Worm (Caenorhabditis elegans) whole organism, young adult: ENCODE results near the gene F59B10.5.

Experiments
- B0019.2 ChIP-seq: fragments of 200-800 bp; sonication (Bioruptor generic); conservative IDR thresholded peaks from 2 replicates; pipeline ENCODE4 v1.3.6; 2022; ENCODE audit warnings: missing genetic modification reagents, missing genetic modification characterization, missing compliant biosample characterization
- F33H1.4 ChIP-seq: fragments of 200-800 bp; sonication (Bioruptor generic); IDR thresholded peaks from 2 replicates; pipeline ENCODE4 v1.3.6; 2022; ENCODE audit warnings: missing genetic modification reagents, missing genetic modification characterization, missing compliant biosample characterization
- F49E8.2 ChIP-seq: sonication (generic microtip); optimal IDR thresholded peaks from 3 replicates; lab custom pipeline; 2017; ENCODE audit warnings: missing genetic modification characterization, mild to moderate bottlenecking, missing compliant biosample characterization, antibody characterized with exemption, moderate library complexity; ENCODE audit not compliant: insufficient read depth
- F52B5.7 ChIP-seq: sonication (generic microtip); optimal IDR thresholded peaks from 2 replicates; lab custom pipeline; 2016; ENCODE audit warnings: mild to moderate bottlenecking, missing genetic modification characterization, missing compliant biosample characterization
- F57C9.4 ChIP-seq: sonication (generic microtip); optimal IDR thresholded peaks from 2 replicates; lab custom pipeline; 2017; ENCODE audit warnings: mild to moderate bottlenecking, missing genetic modification characterization, missing compliant biosample characterization
- K12H6.12 ChIP-seq: fragments of 200-800 bp; sonication (Bioruptor generic); optimal IDR thresholded peaks from 2 replicates; lab custom pipeline; 2018; ENCODE audit warnings: mild to moderate bottlenecking, missing genetic modification characterization, missing compliant biosample characterization
- T07F8.4 ChIP-seq: sonication (generic microtip); optimal IDR thresholded peaks from 2 replicates; lab custom pipeline; 2016; ENCODE audit warnings: mild to moderate bottlenecking, missing genetic modification characterization, moderate library complexity, missing compliant biosample characterization
- T26A5.8 ChIP-seq: sonication (generic microtip); optimal IDR thresholded peaks from 2 replicates; lab custom pipeline; 2016; ENCODE audit warnings: missing genetic modification characterization, missing compliant biosample characterization
- Y79H2A.3 ChIP-seq: fragments of 200-800 bp; sonication (Bioruptor generic); conservative IDR thresholded peaks from 2 replicates; pipeline ENCODE4 v1.3.6; 2022; ENCODE audit warnings: missing genetic modification reagents, missing genetic modification characterization, missing compliant biosample characterization
- akir-1 ChIP-seq: fragments of 200-800 bp; sonication (Bioruptor generic); optimal IDR thresholded peaks from 2 replicates; lab custom pipeline; 2018; ENCODE audit warnings: mild to moderate bottlenecking, missing genetic modification characterization, moderate library complexity, missing compliant biosample characterization
- attf-5 ChIP-seq: fragments of 200-800 bp; sonication (Bioruptor generic); optimal IDR thresholded peaks from 2 replicates; lab custom pipeline; 2018; ENCODE audit warnings: mild to moderate bottlenecking, missing genetic modification characterization, missing compliant biosample characterization
- bed-1 ChIP-seq: fragments of 200-800 bp; sonication (Bioruptor generic); IDR thresholded peaks from 2 replicates; pipeline ENCODE4 v1.3.6; 2022; ENCODE audit warnings: missing genetic modification reagents, missing genetic modification characterization, missing compliant biosample characterization
- bed-2 ChIP-seq: fragments of 200-800 bp; sonication (Bioruptor generic); IDR thresholded peaks from 2 replicates; pipeline ENCODE4 v1.3.6; 2022; ENCODE audit warnings: missing genetic modification reagents, missing genetic modification characterization, missing compliant biosample characterization
- ceh-100 ChIP-seq: fragments of 200-800 bp; sonication (Bioruptor generic); IDR thresholded peaks from 2 replicates; pipeline ENCODE4 v1.3.6; 2022; ENCODE audit warnings: missing genetic modification reagents, missing genetic modification characterization, missing compliant biosample characterization
- ceh-27 ChIP-seq: fragments of 200-800 bp; sonication (Bioruptor generic); optimal IDR thresholded peaks from 2 replicates; lab custom pipeline; 2018; ENCODE audit warnings: mild to moderate bottlenecking, missing genetic modification characterization, moderate library complexity, missing compliant biosample characterization
- ceh-79 ChIP-seq: sonication (generic microtip); optimal IDR thresholded peaks from 2 replicates; lab custom pipeline; 2017; ENCODE audit warnings: mild to moderate bottlenecking, missing genetic modification characterization, missing compliant biosample characterization
- ceh-91 ChIP-seq: fragments of 200-800 bp; sonication (Bioruptor generic); IDR thresholded peaks from 2 replicates; pipeline ENCODE4 v1.3.6; 2022; ENCODE audit warnings: missing genetic modification reagents, missing genetic modification characterization, missing compliant biosample characterization
- chd-7 ChIP-seq: sonication (generic microtip); optimal IDR thresholded peaks from 2 replicates; lab custom pipeline; 2016; ENCODE audit warnings: mild to moderate bottlenecking, missing genetic modification characterization, moderate library complexity, missing compliant biosample characterization
- die-1 ChIP-seq: sonication (generic microtip); optimal IDR thresholded peaks from 2 replicates; lab custom pipeline; 2016; ENCODE audit warnings: missing genotype, mild to moderate bottlenecking, missing genetic modification characterization, missing compliant biosample characterization
- dpl-1 ChIP-seq: fragments of 150-350 bp; optimal IDR thresholded peaks from 2 replicates; lab custom pipeline; 2014; ENCODE audit warnings: missing biosample characterization, missing genetic modification reagents, missing genetic modification characterization
- ekl-4 ChIP-seq: fragments of 200-800 bp; sonication (Bioruptor generic); IDR thresholded peaks from 2 replicates; pipeline ENCODE4 v1.3.6; 2022; ENCODE audit warnings: missing genetic modification reagents, missing genetic modification characterization, missing compliant biosample characterization
- ets-4 ChIP-seq: fragments of 200-800 bp; sonication (Bioruptor generic); optimal IDR thresholded peaks from 2 replicates; lab custom pipeline; 2018; ENCODE audit warnings: mild to moderate bottlenecking, missing genetic modification characterization, missing compliant biosample characterization
- gei-17 ChIP-seq: fragments of 200-800 bp; sonication (Bioruptor generic); optimal IDR thresholded peaks from 2 replicates; lab custom pipeline; 2018; ENCODE audit warnings: mild to moderate bottlenecking, missing genetic modification characterization, missing compliant biosample characterization
- him-1 ChIP-seq: sonication (generic microtip); optimal IDR thresholded peaks from 2 replicates; lab custom pipeline; 2016; ENCODE audit warnings: missing genotype, missing genetic modification reagents, missing genetic modification characterization, missing compliant biosample characterization
- hlh-12 ChIP-seq: sonication (generic microtip); optimal IDR thresholded peaks from 2 replicates; lab custom pipeline; 2016; ENCODE audit warnings: missing genetic modification characterization, missing compliant biosample characterization
- hmg-1.2 ChIP-seq: fragments of 200-800 bp; sonication (Bioruptor generic); IDR thresholded peaks from 2 replicates; pipeline ENCODE4 v1.3.6; 2022; ENCODE audit warnings: missing genetic modification reagents, missing genetic modification characterization, missing compliant biosample characterization
- let-607 ChIP-seq, 2 experiments: fragments of 200-800 bp in 1 of 2; sonication (Bioruptor generic) in 1 of 2; sonication (generic microtip) in 1 of 2; optimal IDR thresholded peaks; 2 replicates each; lab custom pipeline; 2016 to 2018; ENCODE audit warnings: mild to moderate bottlenecking in 2 of 2, missing compliant biosample characterization in 2 of 2, missing genetic modification characterization in 2 of 2, moderate library complexity in 2 of 2, missing genotype in 1 of 2
- lin-26 ChIP-seq: fragments of 200-800 bp; sonication (Bioruptor generic); IDR thresholded peaks from 2 replicates; pipeline ENCODE4 v1.3.6; 2022; ENCODE audit warnings: missing genetic modification reagents, missing genetic modification characterization, missing compliant biosample characterization
- lin-35 ChIP-seq, 3 experiments: fragments of 150-350 bp in 2 of 3; sonication (generic microtip) in 1 of 3; optimal IDR thresholded peaks; 2 replicates each; lab custom pipeline; 2014 to 2018; ENCODE audit warnings: missing biosample characterization in 3 of 3, missing genetic modification characterization in 3 of 3, missing genetic modification reagents in 3 of 3
- lsy-27 ChIP-seq: sonication (generic microtip); optimal IDR thresholded peaks from 2 replicates; lab custom pipeline; 2017; ENCODE audit warnings: missing genetic modification characterization, mild to moderate bottlenecking, missing compliant biosample characterization, antibody characterized with exemption, missing genotype, borderline replicate concordance; ENCODE audit not compliant: insufficient read depth
- madf-3 ChIP-seq: fragments of 200-800 bp; sonication (Bioruptor generic); IDR thresholded peaks from 2 replicates; pipeline ENCODE4 v1.3.6; 2022; ENCODE audit warnings: missing genetic modification reagents, missing genetic modification characterization, missing compliant biosample characterization
- madf-6 ChIP-seq: fragments of 200-800 bp; sonication (Bioruptor generic); IDR thresholded peaks from 2 replicates; pipeline ENCODE4 v1.3.6; 2022; ENCODE audit warnings: missing genetic modification reagents, missing genetic modification characterization, missing compliant biosample characterization
- madf-8 ChIP-seq: fragments of 200-800 bp; sonication (Bioruptor generic); conservative IDR thresholded peaks from 2 replicates; pipeline ENCODE4 v1.3.6; 2022; ENCODE audit warnings: missing genetic modification reagents, missing genetic modification characterization, missing compliant biosample characterization
- mel-28 ChIP-seq: sonication (generic microtip); optimal IDR thresholded peaks from 2 replicates; lab custom pipeline; 2016; ENCODE audit warnings: borderline replicate concordance, mild to moderate bottlenecking, missing genetic modification characterization, missing compliant biosample characterization
- mes-4 ChIP-seq: sonication (generic microtip); optimal IDR thresholded peaks from 2 replicates; lab custom pipeline; 2016; ENCODE audit warnings: missing genotype, missing genetic modification characterization, missing compliant biosample characterization
- mxl-1 ChIP-seq: sonication (generic microtip); optimal IDR thresholded peaks from 2 replicates; lab custom pipeline; 2016; ENCODE audit warnings: missing genetic modification characterization, missing compliant biosample characterization
- nfya-1 ChIP-seq: sonication (generic microtip); optimal IDR thresholded peaks from 2 replicates; lab custom pipeline; 2017; ENCODE audit warnings: antibody characterized with exemption, missing compliant biosample characterization, missing genetic modification characterization, borderline replicate concordance; ENCODE audit not compliant: insufficient read depth
- nhr-120 ChIP-seq: fragments of 200-800 bp; sonication (Bioruptor generic); IDR thresholded peaks from 2 replicates; pipeline ENCODE4 v1.3.6; 2022; ENCODE audit warnings: missing genetic modification characterization, missing compliant biosample characterization
- nhr-27 ChIP-seq: fragments of 200-800 bp; sonication (Bioruptor generic); optimal IDR thresholded peaks from 2 replicates; lab custom pipeline; 2018; ENCODE audit warnings: mild to moderate bottlenecking, missing genetic modification characterization, moderate library complexity, missing compliant biosample characterization
- nhr-80 ChIP-seq: sonication (generic microtip); optimal IDR thresholded peaks from 2 replicates; lab custom pipeline; 2016; ENCODE audit warnings: missing genetic modification characterization, missing compliant biosample characterization
- pbrm-1 ChIP-seq: fragments of 200-800 bp; sonication (Bioruptor generic); IDR thresholded peaks from 2 replicates; pipeline ENCODE4 v1.3.6; 2022; ENCODE audit warnings: missing genetic modification reagents, missing genetic modification characterization, missing compliant biosample characterization
- rec-8 ChIP-seq, 2 experiments: sonication (generic microtip); optimal IDR thresholded peaks; 2 replicates each; lab custom pipeline; 2016; ENCODE audit warnings: mild to moderate bottlenecking in 2 of 2, missing genetic modification characterization in 2 of 2, missing genetic modification reagents in 2 of 2, missing genotype in 2 of 2, missing biosample characterization in 1 of 2, missing compliant biosample characterization in 1 of 2, moderate library complexity in 1 of 2
- sdz-38 ChIP-seq: sonication (generic microtip); optimal IDR thresholded peaks from 2 replicates; lab custom pipeline; 2016; ENCODE audit warnings: missing genotype, missing genetic modification characterization, missing compliant biosample characterization
- somi-1 ChIP-seq: fragments of 200-800 bp; sonication (Bioruptor generic); optimal IDR thresholded peaks from 2 replicates; lab custom pipeline; 2018; ENCODE audit warnings: mild to moderate bottlenecking, missing genetic modification characterization, missing compliant biosample characterization
- sptf-2 ChIP-seq: fragments of 200-800 bp; sonication (Bioruptor generic); optimal IDR thresholded peaks from 2 replicates; lab custom pipeline; 2018; ENCODE audit warnings: mild to moderate bottlenecking, missing genetic modification characterization, missing compliant biosample characterization
- unc-130 ChIP-seq: sonication (generic microtip); optimal IDR thresholded peaks from 2 replicates; lab custom pipeline; 2016; ENCODE audit warnings: missing genetic modification reagents, missing genetic modification characterization, missing compliant biosample characterization
- ztf-25 ChIP-seq: fragments of 200-800 bp; sonication (Bioruptor generic); IDR thresholded peaks from 2 replicates; pipeline ENCODE4 v1.3.6; 2022; ENCODE audit warnings: missing genetic modification reagents, missing genetic modification characterization, missing compliant biosample characterization
- ztf-26 ChIP-seq: sonication (generic microtip); optimal IDR thresholded peaks from 2 replicates; lab custom pipeline; 2017; ENCODE audit warnings: missing genetic modification characterization, missing compliant biosample characterization
- ztf-3 ChIP-seq: fragments of 200-800 bp; sonication (Bioruptor generic); optimal IDR thresholded peaks from 2 replicates; lab custom pipeline; 2018; ENCODE audit warnings: mild to moderate bottlenecking, missing genetic modification characterization, missing compliant biosample characterization

F59B10.5 gene

DNA sequence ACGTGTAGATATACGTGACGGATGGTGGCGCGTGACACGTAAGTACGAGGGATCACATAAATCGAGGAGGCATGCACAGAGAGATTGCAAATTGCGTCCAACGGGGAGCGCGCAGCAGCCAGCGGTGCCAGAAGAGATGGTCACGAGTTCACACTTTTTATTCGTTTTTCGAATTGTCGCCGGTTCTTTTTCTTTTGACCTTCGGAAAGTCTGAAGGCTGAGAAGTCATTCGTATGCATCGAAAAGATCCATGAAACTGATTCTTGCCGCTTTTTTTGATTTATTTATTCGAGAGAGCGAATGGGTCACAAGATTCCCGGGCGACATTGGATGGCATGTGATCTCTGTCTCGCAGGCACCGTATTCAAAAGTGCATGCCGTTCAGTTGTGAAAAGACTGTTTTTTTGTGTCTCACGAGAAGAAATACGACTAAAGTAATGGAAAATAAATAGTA, 35.5 kb upstream of the F59B10.5 start (continued):
- 0 out of 2 replicates have a peak, but pooled peaks have one; percentile 21 for TF ChIP-seq madf-6 (GFP tag; lab: Robert Waterston, UW)
- no peak for TF ChIP-seq B0019.2 (GFP tag; lab: Robert Waterston, UW)
- no peak for TF ChIP-seq nhr-120 (GFP tag; lab: Robert Waterston, UW)
- TF ChIP-seq attf-5 = peak; percentile 37
- TF ChIP-seq ztf-26 (tag; lab: Kevin White, UChicago) = peak; percentile 44
- no peak for TF ChIP-seq rec-8 (tag; optimal IDR thresholded peaks at IDR 0.05; lab: Kevin White, UChicago)
- no peak for TF ChIP-seq pbrm-1
- no peak for TF ChIP-seq ets-4
- 0 out of 2 replicates have a peak, but pooled peaks have one; percentile 4 for TF ChIP-seq bed-1 (GFP tag; lab: Robert Waterston, UW)
- no peak for TF ChIP-seq him-1 (tag; lab: Kevin White, UChicago)
- peak; percentile 28; the same call in 1 of the 2 replicates for TF ChIP-seq lin-26 (GFP tag; lab: Robert Waterston, UW)
- no peak for TF ChIP-seq mel-28 (tag; lab: Kevin White, UChicago)
- TF ChIP-seq die-1 = no peak
- no peak for TF ChIP-seq ceh-79 (tag; lab: Kevin White, UChicago)
- no peak for TF ChIP-seq mes-4 (tag; lab: Kevin White, UChicago)
- no peak for TF ChIP-seq ceh-91
- peak; percentile 38 for TF ChIP-seq chd-7 (tag; lab: Kevin White, UChicago)
- no peak for TF ChIP-seq lsy-27 (tag; lab: Kevin White, UChicago)
- no peak for TF ChIP-seq nhr-80 (tag; lab: Kevin White, UChicago)
- no peak for TF ChIP-seq mxl-1 (tag; lab: Kevin White, UChicago)
- TF ChIP-seq sptf-2 (GFP tag; lab: Kevin White, UChicago) = no peak
- peak; percentile 62 for TF ChIP-seq hmg-1.2 (GFP tag; lab: Robert Waterston, UW)
- TF ChIP-seq ztf-3 = no peak
- no peak for TF ChIP-seq bed-2 (GFP tag; lab: Robert Waterston, UW)
- no peak for TF ChIP-seq F57C9.4
- no peak for TF ChIP-seq T07F8.4 (tag; lab: Kevin White, UChicago)
- no peak for TF ChIP-seq T26A5.8 (tag; lab: Kevin White, UChicago)
- TF ChIP-seq nhr-27 (tag; lab: Kevin White, UChicago) = no peak
- peak; percentile 43 for TF ChIP-seq somi-1 (GFP tag; lab: Kevin White, UChicago)
- TF ChIP-seq ceh-100 (GFP tag; lab: Robert Waterston, UW) = no peak
- TF ChIP-seq ceh-27 = no peak
- TF ChIP-seq nfya-1 (tag; lab: Kevin White, UChicago) = no peak
- no peak for TF ChIP-seq F33H1.4 (GFP tag; lab: Robert Waterston, UW)
- no peak for TF ChIP-seq madf-3
- TF ChIP-seq K12H6.12 = no peak
- TF ChIP-seq ekl-4 = peak; percentile 50; the same call in 1 of the 2 replicates
- TF ChIP-seq unc-130 (GFP tag; lab: Kevin White, UChicago) = no peak
- TF ChIP-seq madf-8 (GFP tag; lab: Robert Waterston, UW) = no peak
- TF ChIP-seq ztf-25 (GFP tag; lab: Robert Waterston, UW) = no peak
- TF ChIP-seq sdz-38 = no peak
- no peak for TF ChIP-seq gei-17 (GFP tag; lab: Kevin White, UChicago)
- TF ChIP-seq F49E8.2 (tag; lab: Kevin White, UChicago) = no peak
- no peak for TF ChIP-seq hlh-12 (tag; lab: Kevin White, UChicago)
- no peak for TF ChIP-seq let-607 (tag; optimal IDR thresholded peaks at IDR 0.05; lab: Kevin White, UChicago)
- TF ChIP-seq lin-35 (GFP tag; optimal IDR thresholded peaks at IDR 0.05; lab: Kevin White, UChicago) = peak in 1 of 3 experiments; percentile 35
- no peak for TF ChIP-seq akir-1
- no peak for TF ChIP-seq Y79H2A.3
- TF ChIP-seq dpl-1 = no peak
- TF ChIP-seq F52B5.7 (tag; lab: Kevin White, UChicago) = peak; percentile 2
